Fruit fly (Drosophila melanogaster) whole organism, embryonic: ENCODE results near the gene CG14947.

Experiments
- Aef1 ChIP-seq: fragments of 200-800 bp; sonication (Bioruptor generic); IDR thresholded peaks from 3 replicates; pipeline ENCODE4 v1.3.6; 2022; ENCODE audit warnings: missing biosample characterization, missing genetic modification characterization
- C15 ChIP-seq: fragments of 200-800 bp; sonication (Bioruptor generic); IDR thresholded peaks from 3 replicates; pipeline ENCODE4 v1.3.6; 2022; ENCODE audit warnings: missing biosample characterization, missing genetic modification characterization
- CG10267 ChIP-seq: fragments of 200-800 bp; sonication (Bioruptor generic); optimal IDR thresholded peaks from 2 replicates; lab custom pipeline; 2018; ENCODE audit warnings: missing biosample characterization, mild to moderate bottlenecking, missing genetic modification characterization, moderate library complexity
- CG10366 ChIP-seq: fragments of 200-800 bp; sonication (Bioruptor generic); IDR thresholded peaks from 2 replicates; pipeline ENCODE4 v1.3.6; 2022; ENCODE audit warnings: missing biosample characterization, missing genetic modification characterization
- CG11398 ChIP-seq: fragments of 200-800 bp; sonication (Bioruptor generic); optimal IDR thresholded peaks from 2 replicates; lab custom pipeline; 2016; ENCODE audit warnings: missing biosample characterization, missing genetic modification characterization
- CG12071 ChIP-seq: fragments of 200-800 bp; sonication (Bioruptor generic); optimal IDR thresholded peaks from 3 replicates; lab custom pipeline; 2018; ENCODE audit warnings: missing biosample characterization, mild to moderate bottlenecking, missing genetic modification characterization
- CG12299 ChIP-seq: fragments of 200-800 bp; sonication (Bioruptor generic); optimal IDR thresholded peaks from 2 replicates; lab custom pipeline; 2018; ENCODE audit warnings: missing biosample characterization, mild to moderate bottlenecking, missing genetic modification characterization
- CG13287 ChIP-seq: fragments of 200-800 bp; sonication (Bioruptor generic); IDR thresholded peaks from 2 replicates; pipeline ENCODE4 v1.3.6; 2022; ENCODE audit warnings: missing biosample characterization, missing genetic modification characterization; ENCODE audit not compliant: partially characterized antibody
- CG14860 ChIP-seq: fragments of 200-800 bp; sonication (Bioruptor generic); IDR thresholded peaks from 3 replicates; pipeline ENCODE4 v1.3.6; 2022; ENCODE audit warnings: missing biosample characterization, missing genetic modification characterization; ENCODE audit not compliant: partially characterized antibody
- CG15479 ChIP-seq: fragments of 200-800 bp; sonication (Bioruptor generic); optimal IDR thresholded peaks from 3 replicates; lab custom pipeline; 2019; ENCODE audit warnings: missing biosample characterization, mild to moderate bottlenecking, missing genetic modification characterization, moderate library complexity
- CG18262 ChIP-seq: fragments of 200-800 bp; optimal IDR thresholded peaks from 3 replicates; lab custom pipeline; 2019; ENCODE audit warnings: missing biosample characterization, mild to moderate bottlenecking, missing genetic modification characterization, moderate library complexity
- CG30020 ChIP-seq: fragments of 200-800 bp; optimal IDR thresholded peaks from 2 replicates; lab custom pipeline; 2019; ENCODE audit warnings: missing biosample characterization, mild to moderate bottlenecking, missing genetic modification characterization, moderate library complexity
- CG3407 ChIP-seq: fragments of 200-800 bp; sonication (Bioruptor generic); optimal IDR thresholded peaks from 2 replicates; lab custom pipeline; 2018; ENCODE audit warnings: missing biosample characterization, mild to moderate bottlenecking, missing genetic modification characterization
- CG7963 ChIP-seq: fragments of 200-800 bp; sonication (Bioruptor generic); IDR thresholded peaks from 3 replicates; pipeline ENCODE4 v1.3.6; 2022; ENCODE audit warnings: missing biosample characterization, missing genetic modification characterization; ENCODE audit not compliant: partially characterized antibody
- Dll ChIP-seq: fragments of 200-800 bp; sonication (Bioruptor generic); IDR thresholded peaks from 4 replicates; pipeline ENCODE4 v1.3.6; 2022; ENCODE audit warnings: missing biosample characterization, missing genetic modification characterization; ENCODE audit not compliant: partially characterized antibody
- ERR ChIP-seq: fragments of 200-800 bp; sonication (Bioruptor generic); optimal IDR thresholded peaks from 2 replicates; lab custom pipeline; 2016; ENCODE audit warnings: missing biosample characterization, missing genetic modification characterization
- H2.0 ChIP-seq: fragments of 200-800 bp; sonication (Bioruptor generic); IDR thresholded peaks from 2 replicates; pipeline ENCODE4 v1.3.6; 2022; ENCODE audit warnings: missing biosample characterization, missing genetic modification characterization
- Med ChIP-seq: fragments of 200-800 bp; sonication (Bioruptor generic); peaks from one replicate; lab custom pipeline; 2016; ENCODE audit warnings: missing biosample characterization, missing genetic modification characterization, mild to moderate bottlenecking, inconsistent platforms, moderate library complexity
- Ravus ChIP-seq: fragments of 200-800 bp; sonication (Bioruptor generic); IDR thresholded peaks from 2 replicates; pipeline ENCODE4 v1.3.6; 2022; ENCODE audit warnings: missing biosample characterization, missing genetic modification characterization
- Rfx ChIP-seq: fragments of 200-800 bp; sonication (Bioruptor generic); IDR thresholded peaks from 2 replicates; pipeline ENCODE4 v1.3.6; 2022; ENCODE audit warnings: missing biosample characterization, missing genetic modification characterization
- ab ChIP-seq: fragments of 200-800 bp; sonication (Bioruptor generic); optimal IDR thresholded peaks from 2 replicates; lab custom pipeline; 2016; ENCODE audit warnings: missing biosample characterization, missing genetic modification characterization
- aop ChIP-seq: fragments of 200-800 bp; sonication (Bioruptor generic); IDR thresholded peaks from 2 replicates; pipeline ENCODE4 v1.3.6; 2022; ENCODE audit warnings: missing biosample characterization, missing genetic modification characterization
- ase ChIP-seq: fragments of 200-800 bp; sonication (Bioruptor generic); IDR thresholded peaks from 3 replicates; pipeline ENCODE4 v1.3.6; 2022; ENCODE audit warnings: missing biosample characterization, missing genetic modification characterization
- bbx ChIP-seq: fragments of 200-800 bp; sonication (Bioruptor generic); IDR thresholded peaks from 2 replicates; pipeline ENCODE4 v1.3.6; 2022; ENCODE audit warnings: missing biosample characterization, missing genetic modification characterization; ENCODE audit not compliant: partially characterized antibody
- br ChIP-seq: fragments of >200 bp; optimal IDR thresholded peaks from 2 replicates; lab custom pipeline; 2017
- cato ChIP-seq: fragments of 200-800 bp; sonication (Bioruptor generic); optimal IDR thresholded peaks from 2 replicates; lab custom pipeline; 2016; ENCODE audit warnings: missing biosample characterization, missing genetic modification characterization, borderline replicate concordance
- dmrt11E ChIP-seq: fragments of 200-800 bp; sonication (Bioruptor generic); optimal IDR thresholded peaks from 3 replicates; lab custom pipeline; 2018; ENCODE audit warnings: missing biosample characterization, mild to moderate bottlenecking, missing genetic modification characterization, moderate library complexity
- dysf ChIP-seq: fragments of 200-800 bp; sonication (Bioruptor generic); IDR thresholded peaks from 3 replicates; pipeline ENCODE4 v1.3.6; 2022; ENCODE audit warnings: missing biosample characterization, missing genetic modification characterization
- ewg ChIP-seq: fragments of 200-800 bp; sonication (Bioruptor generic); optimal IDR thresholded peaks from 3 replicates; lab custom pipeline; 2017; ENCODE audit warnings: mild to moderate bottlenecking, missing biosample characterization, missing genetic modification reagents, missing genetic modification characterization
- gt ChIP-seq: fragments of 200-800 bp; sonication (Bioruptor generic); IDR thresholded peaks from 2 replicates; pipeline ENCODE4 v1.3.6; 2022; ENCODE audit warnings: missing biosample characterization, missing genetic modification characterization
- jing ChIP-seq: fragments of 200-800 bp; sonication (Bioruptor generic); optimal IDR thresholded peaks from 2 replicates; lab custom pipeline; 2018; ENCODE audit warnings: missing biosample characterization, mild to moderate bottlenecking, missing genetic modification characterization
- jumu ChIP-seq: fragments of 200-800 bp; sonication (Bioruptor generic); optimal IDR thresholded peaks from 3 replicates; lab custom pipeline; 2016; ENCODE audit warnings: missing biosample characterization, missing genetic modification characterization
- kah ChIP-seq: fragments of 200-800 bp; sonication (Bioruptor generic); optimal IDR thresholded peaks from 2 replicates; lab custom pipeline; 2018; ENCODE audit warnings: missing biosample characterization, mild to moderate bottlenecking, missing genetic modification characterization
- lab ChIP-seq: fragments of 200-800 bp; sonication (Bioruptor generic); optimal IDR thresholded peaks from 3 replicates; lab custom pipeline; 2017; ENCODE audit warnings: missing biosample characterization, missing genetic modification characterization, mild to moderate bottlenecking, moderate library complexity, missing genetic modification reagents
- nmo ChIP-seq: fragments of 200-800 bp; sonication (Bioruptor generic); optimal IDR thresholded peaks from 2 replicates; lab custom pipeline; 2018; ENCODE audit warnings: missing biosample characterization, mild to moderate bottlenecking, missing genetic modification characterization, moderate library complexity
- oc ChIP-seq: fragments of 200-800 bp; sonication (Bioruptor generic); optimal IDR thresholded peaks from 2 replicates; lab custom pipeline; 2018; ENCODE audit warnings: missing biosample characterization, mild to moderate bottlenecking, missing genetic modification characterization, moderate library complexity
- onecut ChIP-seq: fragments of 200-800 bp; sonication (Bioruptor generic); IDR thresholded peaks from 2 replicates; pipeline ENCODE4 v1.3.6; 2022; ENCODE audit warnings: missing biosample characterization, missing genetic modification characterization
- org-1 ChIP-seq: fragments of 200-800 bp; sonication (Bioruptor generic); optimal IDR thresholded peaks from 2 replicates; lab custom pipeline; 2017; ENCODE audit warnings: missing biosample characterization, missing genetic modification characterization
- pfk ChIP-seq: fragments of 200-800 bp; sonication (Bioruptor generic); optimal IDR thresholded peaks from 2 replicates; lab custom pipeline; 2018; ENCODE audit warnings: missing biosample characterization, mild to moderate bottlenecking, missing genetic modification characterization, moderate library complexity
- pho ChIP-seq: fragments of 200-800 bp; sonication (Bioruptor generic); optimal IDR thresholded peaks from 2 replicates; lab custom pipeline; 2016; ENCODE audit warnings: missing biosample characterization, missing genetic modification characterization
- row ChIP-seq: fragments of 200-800 bp; sonication (Bioruptor generic); IDR thresholded peaks from 3 replicates; pipeline ENCODE4 v1.3.6; 2022; ENCODE audit warnings: missing biosample characterization, missing genetic modification characterization
- sqz ChIP-seq: fragments of 200-800 bp; sonication (Bioruptor generic); optimal IDR thresholded peaks from 3 replicates; lab custom pipeline; 2018; ENCODE audit warnings: missing biosample characterization, mild to moderate bottlenecking, missing genetic modification characterization
- sug ChIP-seq: fragments of 200-800 bp; optimal IDR thresholded peaks from 2 replicates; lab custom pipeline; 2019; ENCODE audit warnings: missing biosample characterization, mild to moderate bottlenecking, missing genetic modification characterization, moderate library complexity
- trem ChIP-seq: fragments of 200-800 bp; optimal IDR thresholded peaks from 3 replicates; lab custom pipeline; 2019; ENCODE audit warnings: missing biosample characterization, mild to moderate bottlenecking, missing genetic modification characterization, moderate library complexity
- twi ChIP-seq: fragments of 200-800 bp; optimal IDR thresholded peaks from 2 replicates; lab custom pipeline; 2019; ENCODE audit warnings: missing biosample characterization, mild to moderate bottlenecking, missing genetic modification characterization, moderate library complexity
- wdn ChIP-seq: fragments of 200-800 bp; sonication (Bioruptor generic); IDR thresholded peaks from 2 replicates; pipeline ENCODE4 v1.3.6; 2022; ENCODE audit warnings: missing biosample characterization, missing genetic modification characterization
- zen2 ChIP-seq: fragments of 200-800 bp; sonication (Bioruptor generic); IDR thresholded peaks from 3 replicates; pipeline ENCODE4 v1.3.6; 2022; ENCODE audit warnings: missing biosample characterization, missing genetic modification characterization; ENCODE audit not compliant: partially characterized antibody
- zfh2 ChIP-seq: fragments of 200-800 bp; sonication (Bioruptor generic); optimal IDR thresholded peaks from 2 replicates; lab custom pipeline; 2016; ENCODE audit warnings: missing biosample characterization, missing genetic modification characterization

Gene CG14947

DNA sequence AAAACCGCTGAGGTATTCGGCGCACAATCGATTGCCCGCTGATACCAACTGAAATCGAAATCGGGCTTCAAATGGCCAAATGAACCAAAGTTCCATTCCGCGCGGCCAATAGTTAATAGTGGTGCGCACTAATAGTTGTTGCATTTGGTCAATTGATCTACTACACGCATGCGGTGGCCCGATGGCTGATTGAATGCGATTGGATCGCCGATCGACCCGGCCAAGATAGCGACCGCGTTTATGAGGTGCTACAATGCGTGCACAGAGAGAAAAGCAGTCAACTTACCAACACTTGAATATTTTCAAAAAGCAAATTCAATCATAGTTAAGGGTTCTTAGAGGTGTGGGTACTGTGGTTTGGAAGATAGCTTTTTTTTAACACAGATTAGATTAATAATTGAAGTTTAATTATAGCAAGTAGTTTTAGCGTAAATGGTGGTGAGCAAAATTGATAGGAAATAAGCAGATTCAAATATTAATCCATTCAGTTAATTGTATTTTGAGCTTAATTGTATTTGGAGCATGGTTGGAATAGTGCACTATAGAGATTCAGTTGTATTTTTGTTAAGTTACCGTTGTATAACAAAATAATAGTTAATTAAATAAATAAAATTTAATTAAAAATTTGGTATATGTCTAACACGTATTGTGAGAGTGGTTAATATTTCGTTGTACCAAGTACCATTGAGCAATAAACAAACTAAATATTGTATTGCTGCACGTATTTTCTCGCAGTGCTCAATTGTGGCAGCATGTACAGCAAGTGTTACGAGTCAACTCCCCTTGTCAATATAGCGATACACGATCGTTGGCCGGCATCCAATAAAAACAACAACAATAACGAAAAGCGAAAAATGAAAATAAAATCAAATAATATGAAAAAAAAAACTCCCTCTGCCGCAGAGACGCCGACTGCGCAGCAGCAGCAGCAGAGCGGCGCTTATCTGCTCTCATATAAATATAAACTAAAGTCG lies 49.2 kb upstream of the CG14947 start (continued):
- TF ChIP-seq oc (peak; percentile 36), CG7963 (GFP tag; lab: Robert Waterston, UW) (no peak), jing (GFP tag; lab: Kevin White, UChicago) (no peak), pho (peak; percentile 35), CG13287 (GFP tag; lab: Robert Waterston, UW) (peak; percentile 32; the same call in 1 of the 2 replicates), CG10366 (GFP tag; lab: Robert Waterston, UW) (peak; percentile 25; the same call in 1 of the 2 replicates), CG30020 (peak; percentile 11), CG11398 (GFP tag; lab: Kevin White, UChicago) (peak; percentile 6), CG3407 (GFP tag; lab: Kevin White, UChicago) (peak; percentile 42), zfh2 (GFP tag; lab: Kevin White, UChicago) (no peak), CG15479 (no peak), onecut (GFP tag; lab: Robert Waterston, UW) (peak; percentile 23; the same call in 1 of the 2 replicates), ewg (GFP tag; lab: Kevin White, UChicago) (peak; percentile 44), jumu (GFP tag; lab: Kevin White, UChicago) (peak; percentile 5), Dll (GFP tag; lab: Robert Waterston, UW) (no peak), nmo (GFP tag; lab: Kevin White, UChicago) (peak; percentile 78), Med (GFP tag; lab: Kevin White, UChicago) (peak; percentile 75), Rfx (GFP tag; lab: Robert Waterston, UW) (peak; percentile 55), pfk (GFP tag; lab: Kevin White, UChicago) (no peak), CG18262 (tag; lab: Kevin White, UChicago) (peak; percentile 79), H2.0 (GFP tag; lab: Robert Waterston, UW) (peak; percentile 52), trem (tag; lab: Kevin White, UChicago) (peak; percentile 5), org-1 (GFP tag; lab: Kevin White, UChicago) (peak; percentile 63), sqz (GFP tag; lab: Kevin White, UChicago) (peak; percentile 61), zen2 (0 out of 3 replicates have a peak, but pooled peaks have one; percentile 29), CG12071 (GFP tag; lab: Kevin White, UChicago) (no peak), CG10267 (peak; percentile 27), cato (GFP tag; lab: Kevin White, UChicago) (peak; percentile 29), kah (GFP tag; lab: Kevin White, UChicago) (peak; percentile 20), row (GFP tag; lab: Robert Waterston, UW) (peak; percentile 69; the same call in 2 of the 3 replicates), ase (GFP tag; lab: Robert Waterston, UW) (peak; percentile 29; the same call in 1 of the 3 replicates), br (lab: Kevin White, UChicago) (no peak), bbx (GFP tag; lab: Robert Waterston, UW) (no peak), dmrt11E (tag; lab: Kevin White, UChicago) (peak; percentile 26), wdn (GFP tag; lab: Robert Waterston, UW) (no peak), ERR (GFP tag; lab: Kevin White, UChicago) (no peak), C15 (GFP tag; lab: Robert Waterston, UW) (0 out of 3 replicates have a peak, but pooled peaks have one; percentile 23), CG12299 (tag; lab: Kevin White, UChicago) (no peak), lab (GFP tag; lab: Kevin White, UChicago) (no peak), Ravus (GFP tag; lab: Robert Waterston, UW) (peak; percentile 37), dysf (peak; percentile 65), aop (no peak), gt (GFP tag; lab: Robert Waterston, UW) (no peak), CG14860 (GFP tag; lab: Robert Waterston, UW) (no peak), Aef1 (GFP tag; lab: Robert Waterston, UW) (peak; percentile 61), twi (tag; lab: Kevin White, UChicago) (peak; percentile 6), ab (GFP tag; lab: Kevin White, UChicago) (no peak), sug (peak; percentile 11)
